Fruit fly (Drosophila melanogaster) whole organism, pupa: ENCODE data around the gene CG10486.

Experiments
- CG10348 ChIP-seq: fragments of 200-800 bp; sonication (Bioruptor generic); IDR thresholded peaks from 2 replicates; pipeline ENCODE4 v1.3.6; 2022; ENCODE audit warnings: missing biosample characterization, missing genetic modification characterization
- CG14655 ChIP-seq: fragments of 200-800 bp; sonication (Bioruptor generic); optimal IDR thresholded peaks from 3 replicates; lab custom pipeline; 2017; ENCODE audit warnings: mild to moderate bottlenecking, missing biosample characterization, missing genetic modification reagents, missing genetic modification characterization
- CG15710 ChIP-seq: fragments of 200-800 bp; sonication (Bioruptor generic); optimal IDR thresholded peaks from 2 replicates; lab custom pipeline; 2018; ENCODE audit warnings: missing biosample characterization, mild to moderate bottlenecking, missing genetic modification characterization, moderate library complexity
- CG8301 ChIP-seq: fragments of 200-800 bp; sonication (Bioruptor generic); optimal IDR thresholded peaks from 2 replicates; lab custom pipeline; 2018; ENCODE audit warnings: missing biosample characterization, mild to moderate bottlenecking, missing genetic modification characterization
- Snoo ChIP-seq: fragments of 200-800 bp; sonication (Bioruptor generic); optimal IDR thresholded peaks from 3 replicates; lab custom pipeline; 2017; ENCODE audit warnings: missing biosample characterization, mild to moderate bottlenecking, missing genetic modification characterization, inconsistent platforms
- fd96Ca ChIP-seq: fragments of 200-800 bp; sonication (Bioruptor generic); IDR thresholded peaks from 3 replicates; pipeline ENCODE4 v1.3.6; 2022; ENCODE audit warnings: missing biosample characterization, missing genetic modification characterization

CG10486 gene

DNA sequence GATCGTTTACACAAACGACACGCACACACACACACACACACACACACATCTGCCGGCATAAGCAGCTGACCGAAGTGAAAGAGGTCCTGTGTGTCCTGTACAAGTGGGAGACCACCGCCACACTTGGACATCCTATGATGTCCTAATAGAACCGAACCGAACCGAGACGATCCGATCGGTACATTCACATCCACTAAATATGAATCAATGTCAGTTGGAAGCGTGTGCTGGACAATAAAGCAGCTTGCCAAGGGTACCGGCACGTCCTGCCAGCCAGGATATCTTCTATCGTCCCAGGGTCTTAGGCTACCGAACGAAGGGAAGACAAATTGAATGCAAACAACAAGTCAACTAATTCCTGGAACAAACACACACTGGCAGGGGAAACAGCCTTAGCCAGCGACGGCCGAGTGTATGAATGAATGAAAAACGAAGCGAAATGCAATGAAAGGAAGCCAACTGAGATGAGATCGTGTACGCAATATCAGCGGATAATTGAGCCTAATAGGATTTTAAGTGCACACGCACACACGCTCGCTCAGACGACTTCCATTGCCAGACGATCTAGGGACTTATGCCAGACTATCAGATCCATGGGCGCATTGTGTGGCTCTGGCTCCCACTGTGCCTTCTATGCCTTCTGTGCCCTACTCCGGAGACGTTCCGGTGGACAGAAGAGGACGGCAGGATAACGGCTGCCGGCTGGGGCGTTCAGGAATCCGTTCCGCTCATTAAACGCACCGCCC is 50.2 kb downstream of the CG10486 start:
- TF ChIP-seq Snoo (tag; lab: Kevin White, UChicago): no peak

DNA sequence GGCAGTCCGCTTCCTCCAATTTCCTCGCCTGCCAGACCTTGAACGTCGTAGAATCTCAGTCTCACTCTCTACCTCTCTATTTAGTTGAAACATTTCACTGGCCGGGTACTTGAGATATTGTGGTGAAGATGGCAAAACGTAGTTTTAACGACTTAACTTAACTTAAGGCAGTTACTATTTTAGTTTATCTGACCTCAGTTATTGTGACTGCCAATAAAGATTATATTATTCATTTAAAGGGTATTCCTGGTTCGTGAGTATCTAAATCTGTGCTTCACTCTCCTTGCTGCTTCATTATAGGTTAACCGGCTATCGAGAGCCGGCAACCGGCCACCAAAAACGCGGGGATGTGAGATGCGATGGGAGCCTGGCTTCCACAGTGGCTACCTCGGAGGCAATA is 51.4 kb downstream of the CG10486 start:
- TF ChIP-seq CG14655 (GFP tag; lab: Kevin White, UChicago) (peak; percentile 63), fd96Ca (no peak; the same call in 2 of the 3 replicates), CG10348 (GFP tag; lab: Robert Waterston, UW) (no peak), CG8301 (peak; percentile 46), CG15710 (tag; lab: Kevin White, UChicago) (no peak)
